Worm (Caenorhabditis elegans) whole organism, L4/young adult: ENCODE data around the gene hcp-3.

ENCODE experiments used
- W03F9.2 ChIP-seq: fragments of 150-350 bp; optimal IDR thresholded peaks from 2 replicates; lab custom pipeline; 2014; ENCODE audit warnings: missing biosample characterization, missing genetic modification characterization
- dao-5 ChIP-seq: sonication (generic microtip); optimal IDR thresholded peaks from 2 replicates; lab custom pipeline; 2016; ENCODE audit warnings: missing genotype, missing genetic modification characterization, moderate library complexity, missing compliant biosample characterization
- him-1 ChIP-seq: sonication (generic microtip); optimal IDR thresholded peaks from 2 replicates; lab custom pipeline; 2016; ENCODE audit warnings: missing genotype, missing genetic modification reagents, missing genetic modification characterization, missing compliant biosample characterization

hcp-3 gene

ce11 chrIII:9615114-9615513, 1.2 kb downstream of the hcp-3 start:
- TF ChIP-seq dao-5 (tag; lab: Kevin White, UChicago) (no peak), him-1 (tag; lab: Kevin White, UChicago) (no peak), W03F9.2 (tag; lab: Kevin White, UChicago) (no peak)

ce11 chrIII:9614211-9614610, 2.1 kb downstream of the hcp-3 start, which contains the start of the genes pri-1 and F58A4.6:
pri-1 (minus strand) TSS chrIII:9614281.
F58A4.6 (plus strand) TSS chrIII:9614482.
- no peak for TF ChIP-seq dao-5 (tag; lab: Kevin White, UChicago)
- no peak for TF ChIP-seq W03F9.2 (tag; lab: Kevin White, UChicago)
- no peak for TF ChIP-seq him-1 (tag; lab: Kevin White, UChicago)

- TF ChIP-seq W03F9.2 (tag; lab: Kevin White, UChicago) (no peak), dao-5 (tag; lab: Kevin White, UChicago) (no peak), him-1 (tag; lab: Kevin White, UChicago) (no peak)
Observed at ce11 chrIII:9612097-9612496, 4.2 kb downstream of the hcp-3 start, which contains the start of gene bbs-4. bbs-4 (minus strand) TSS chrIII:9612197.

ce11 chrIII:9608650-9609049, 7.6 kb downstream of the hcp-3 start, which contains the start of gene clec-161:
clec-161 (minus strand) TSS chrIII:9608750.
- no peak for TF ChIP-seq W03F9.2 (tag; lab: Kevin White, UChicago)
- no peak for TF ChIP-seq dao-5 (tag; lab: Kevin White, UChicago)
- TF ChIP-seq him-1 (tag; lab: Kevin White, UChicago) = no peak

ce11 chrIII:9600645-9601044, 15.6 kb downstream of the hcp-3 start, which contains the start of gene F58A4.2:
F58A4.2 (minus strand) TSS chrIII:9600745.
- TF ChIP-seq W03F9.2 (tag; lab: Kevin White, UChicago) = no peak

- TF ChIP-seq him-1 (tag; lab: Kevin White, UChicago) = no peak
- no peak for TF ChIP-seq dao-5 (tag; lab: Kevin White, UChicago)
- TF ChIP-seq W03F9.2 (tag; lab: Kevin White, UChicago) = no peak
Observed at ce11 chrIII:9598168-9598567, 18.1 kb downstream of the hcp-3 start, which contains the start of gene F58A4.1. F58A4.1 (plus strand) TSS chrIII:9598468.

ce11 chrIII:9597044-9597443, 19.2 kb downstream of the hcp-3 start, which contains the start of gene C48B4.12:
C48B4.12 (plus strand) TSS chrIII:9597344.
- TF ChIP-seq W03F9.2 (tag; lab: Kevin White, UChicago) (no peak), dao-5 (tag; lab: Kevin White, UChicago) (no peak), him-1 (tag; lab: Kevin White, UChicago) (no peak)

ce11 chrIII:9595563-9595962, 20.7 kb downstream of the hcp-3 start, which contains the start of gene rom-2:
rom-2 (minus strand) TSS chrIII:9595663.
- TF ChIP-seq W03F9.2 (tag; lab: Kevin White, UChicago) = no peak
- no peak for TF ChIP-seq dao-5 (tag; lab: Kevin White, UChicago)
- TF ChIP-seq him-1 (tag; lab: Kevin White, UChicago) = no peak

- TF ChIP-seq dao-5 (tag; lab: Kevin White, UChicago) = no peak
- no peak for TF ChIP-seq him-1 (tag; lab: Kevin White, UChicago)
- TF ChIP-seq W03F9.2 (tag; lab: Kevin White, UChicago) = no peak
Observed at ce11 chrIII:9592118-9592517, 24.2 kb downstream of the hcp-3 start, which contains the start of gene acox-1.5. acox-1.5 (minus strand) TSS chrIII:9592192.

ce11 chrIII:9590212-9590611, 26.1 kb downstream of the hcp-3 start:
- no peak for TF ChIP-seq him-1 (tag; lab: Kevin White, UChicago)
- no peak for TF ChIP-seq dao-5 (tag; lab: Kevin White, UChicago)
- TF ChIP-seq W03F9.2 (tag; lab: Kevin White, UChicago) = no peak

ce11 chrIII:9585314-9585713, 31.0 kb downstream of the hcp-3 start:
- TF ChIP-seq dao-5 (tag; lab: Kevin White, UChicago) (no peak), W03F9.2 (tag; lab: Kevin White, UChicago) (no peak), him-1 (tag; lab: Kevin White, UChicago) (no peak)

- TF ChIP-seq dao-5 (tag; lab: Kevin White, UChicago) (no peak), him-1 (tag; lab: Kevin White, UChicago) (no peak), W03F9.2 (tag; lab: Kevin White, UChicago) (no peak)
Observed at ce11 chrIII:9583224-9583623, 33.0 kb downstream of the hcp-3 start.

ce11 chrIII:9582240-9582639, 34.0 kb downstream of the hcp-3 start, which contains the start of gene C48B4.3:
C48B4.3 (minus strand) TSS chrIII:9582388.
- no peak for TF ChIP-seq W03F9.2 (tag; lab: Kevin White, UChicago)
- no peak for TF ChIP-seq dao-5 (tag; lab: Kevin White, UChicago)
- no peak for TF ChIP-seq him-1 (tag; lab: Kevin White, UChicago)
